Worm (Caenorhabditis elegans) whole organism, L1 larva: ENCODE data around the gene pat-6.
"Not testable (repeated sequence)": the region's sequence is repeated elsewhere in the genome, so short reads cannot be mapped to it uniquely, and the experiment has no call there.

Experiments used
- Y116A8C.19 ChIP-seq: sonication (generic microtip); optimal IDR thresholded peaks from 2 replicates; lab custom pipeline; 2016; ENCODE audit warnings: missing compliant biosample characterization, missing genetic modification characterization, borderline replicate concordance
- ceh-82 ChIP-seq, 3 experiments: fragments of 150-350 bp in 1 of 3; sonication (generic microtip) in 2 of 3; optimal IDR thresholded peaks; 2 replicates each; lab custom pipeline; 2014 to 2017; ENCODE audit warnings: missing biosample characterization in 3 of 3, missing genetic modification characterization in 3 of 3
- dsc-1 ChIP-seq: sonication (generic microtip); optimal IDR thresholded peaks from 2 replicates; lab custom pipeline; 2016; ENCODE audit warnings: mild to moderate bottlenecking, missing genetic modification characterization, missing compliant biosample characterization
- efl-1 ChIP-seq, 4 experiments: fragments of 150-350 bp; optimal IDR thresholded peaks in 3 of 4; peaks in 1 of 4; 1 replicate in 1 of 4; 2 replicates in 3 of 4; lab custom pipeline; 2014; ENCODE audit warnings: missing biosample characterization in 2 of 4, missing genetic modification characterization in 2 of 4, missing genetic modification reagents in 2 of 4
- fkh-8 ChIP-seq: sonication (generic microtip); optimal IDR thresholded peaks from 2 replicates; lab custom pipeline; 2016; ENCODE audit warnings: mild to moderate bottlenecking, missing genetic modification characterization, missing compliant biosample characterization
- hpl-2 ChIP-seq: fragments of 150-350 bp; optimal IDR thresholded peaks from 2 replicates; lab custom pipeline; 2014; ENCODE audit warnings: missing biosample characterization, missing genetic modification reagents, missing genetic modification characterization
- lin-13 ChIP-seq: fragments of 150-350 bp; optimal IDR thresholded peaks from 2 replicates; lab custom pipeline; 2014; ENCODE audit warnings: missing biosample characterization, missing genetic modification reagents, missing genetic modification characterization
- mdl-1 ChIP-seq, 2 experiments: fragments of 150-350 bp; optimal IDR thresholded peaks; 2 replicates each; lab custom pipeline; 2014 to 2017; ENCODE audit warnings: missing biosample characterization in 2 of 2, missing genetic modification characterization in 2 of 2, inconsistent platforms in 1 of 2
- nhr-12 ChIP-seq: sonication (generic microtip); optimal IDR thresholded peaks from 2 replicates; lab custom pipeline; 2017; ENCODE audit warnings: missing biosample characterization, missing genetic modification characterization
- nhr-85 ChIP-seq: sonication (generic microtip); peaks from one replicate; lab custom pipeline; 2016; ENCODE audit warnings: missing genetic modification characterization, inconsistent platforms, missing compliant biosample characterization
- nhr-90 ChIP-seq: sonication (generic microtip); optimal IDR thresholded peaks from 2 replicates; lab custom pipeline; 2016; ENCODE audit warnings: mild to moderate bottlenecking, missing genetic modification characterization, missing compliant biosample characterization; ENCODE audit not compliant: poor library complexity
- pag-3 ChIP-seq: sonication (generic microtip); optimal IDR thresholded peaks from 2 replicates; lab custom pipeline; 2017; ENCODE audit warnings: missing genetic modification characterization, mild to moderate bottlenecking, missing compliant biosample characterization, antibody characterized with exemption, borderline replicate concordance; ENCODE audit not compliant: insufficient read depth
- pax-3 ChIP-seq: fragments of 200-800 bp; sonication (Bioruptor generic); optimal IDR thresholded peaks from 2 replicates; lab custom pipeline; 2018; ENCODE audit warnings: mild to moderate bottlenecking, missing genetic modification characterization, moderate library complexity, missing compliant biosample characterization
- sup-37 ChIP-seq: fragments of 200-800 bp; sonication (Bioruptor generic); optimal IDR thresholded peaks from 2 replicates; lab custom pipeline; 2018; ENCODE audit warnings: mild to moderate bottlenecking, missing genetic modification characterization, missing compliant biosample characterization
- swsn-7 ChIP-seq: sonication (generic microtip); optimal IDR thresholded peaks from 2 replicates; lab custom pipeline; 2016; ENCODE audit warnings: missing genetic modification characterization, missing compliant biosample characterization
- tbx-2 ChIP-seq: sonication (generic microtip); optimal IDR thresholded peaks from 2 replicates; lab custom pipeline; 2016; ENCODE audit warnings: missing genetic modification characterization, missing compliant biosample characterization
- unc-130 ChIP-seq: fragments of 150-350 bp; optimal IDR thresholded peaks from 2 replicates; lab custom pipeline; 2017; ENCODE audit warnings: missing biosample characterization, missing genetic modification characterization, inconsistent platforms
- unc-98 ChIP-seq: fragments of 200-800 bp; sonication (Bioruptor generic); IDR thresholded peaks from 2 replicates; pipeline ENCODE4 v1.3.6; 2022; ENCODE audit warnings: missing genetic modification characterization, missing compliant biosample characterization

The pat-6 gene

ce11 chrIV:230714-231113 is 33.3 kb downstream of the pat-6 start:
- TF ChIP-seq efl-1 (optimal IDR thresholded peaks at IDR 0.05; lab: Kevin White, UChicago) = not testable (repeated sequence)
- peak in 1 of 2 experiments; percentile 17 for TF ChIP-seq efl-1 (GFP tag; optimal IDR thresholded peaks at IDR 0.05 in 1 of 2; lab: Kevin White, UChicago)

ce11 chrIV:218252-218651 is 45.8 kb downstream of the pat-6 start, which contains the start of gene prdx-6:
Gene prdx-6 (plus strand): TSS chrIV:218552.
- TF ChIP-seq nhr-85 = no peak
- no peak for TF ChIP-seq nhr-90
- no peak for TF ChIP-seq mdl-1 (tag; optimal IDR thresholded peaks at IDR 0.05; lab: Kevin White, UChicago)
- no peak for TF ChIP-seq sup-37 (GFP tag; lab: Kevin White, UChicago)
- no peak for TF ChIP-seq swsn-7 (tag; lab: Kevin White, UChicago)
- TF ChIP-seq nhr-12 (tag; lab: Kevin White, UChicago) = no peak
- TF ChIP-seq fkh-8 (tag; lab: Kevin White, UChicago) = no peak
- TF ChIP-seq lin-13 (GFP tag; lab: Kevin White, UChicago) = no peak
- no peak for TF ChIP-seq tbx-2
- TF ChIP-seq unc-98 (GFP tag; lab: Robert Waterston, UW) = no peak
- TF ChIP-seq ceh-82 (tag; optimal IDR thresholded peaks at IDR 0.05; lab: Kevin White, UChicago) = no peak
- no peak for TF ChIP-seq hpl-2 (GFP tag; lab: Kevin White, UChicago)
- TF ChIP-seq Y116A8C.19 (tag; lab: Kevin White, UChicago) = no peak
- TF ChIP-seq dsc-1 = no peak
- TF ChIP-seq pax-3 (tag; lab: Kevin White, UChicago) = no peak
- no peak for TF ChIP-seq unc-130 (tag; lab: Kevin White, UChicago)
- no peak for TF ChIP-seq pag-3 (tag; lab: Kevin White, UChicago)
